Worm (Caenorhabditis elegans) whole organism, midembryonic: Measurements from ENCODE around the gene C50D2.1.

ENCODE experiments used
- T22C8.4 ChIP-seq: fragments of 200-800 bp; sonication (Bioruptor generic); IDR thresholded peaks from 2 replicates; pipeline ENCODE4 v1.3.6; 2022; ENCODE audit warnings: missing genetic modification characterization, missing compliant biosample characterization
- cog-1 ChIP-seq: sonication (generic microtip); optimal IDR thresholded peaks from 2 replicates; lab custom pipeline; 2016; ENCODE audit warnings: missing genetic modification characterization, missing compliant biosample characterization
- flt-1 ChIP-seq: fragments of 200-800 bp; sonication (Bioruptor generic); IDR thresholded peaks from 2 replicates; pipeline ENCODE4 v1.3.6; 2022; ENCODE audit warnings: missing genetic modification characterization, missing compliant biosample characterization
- klf-2 ChIP-seq: fragments of 200-800 bp; sonication (Bioruptor generic); conservative IDR thresholded peaks from 2 replicates; pipeline ENCODE4 v1.3.6; 2022; ENCODE audit warnings: missing genetic modification reagents, missing genetic modification characterization, missing compliant biosample characterization
- med-1 ChIP-seq: sonication (generic microtip); optimal IDR thresholded peaks from 2 replicates; lab custom pipeline; 2017; ENCODE audit warnings: missing genetic modification characterization, mild to moderate bottlenecking, missing compliant biosample characterization, antibody characterized with exemption, missing genetic modification reagents; ENCODE audit not compliant: insufficient read depth
- ref-1 ChIP-seq: fragments of 200-800 bp; sonication (Bioruptor generic); conservative IDR thresholded peaks from 2 replicates; pipeline ENCODE4 v1.3.6; 2022; ENCODE audit warnings: missing genetic modification reagents, missing genetic modification characterization, missing compliant biosample characterization
- tab-1 ChIP-seq: fragments of 200-800 bp; sonication (Bioruptor generic); IDR thresholded peaks from 2 replicates; pipeline ENCODE4 v1.3.6; 2022; ENCODE audit warnings: missing genetic modification characterization, missing compliant biosample characterization
- ztf-23 ChIP-seq: fragments of 200-800 bp; sonication (Bioruptor generic); IDR thresholded peaks from 2 replicates; pipeline ENCODE4 v1.3.6; 2022; ENCODE audit warnings: missing genetic modification reagents, missing genetic modification characterization, missing compliant biosample characterization
- ztf-29 ChIP-seq: fragments of 200-800 bp; sonication (Bioruptor generic); IDR thresholded peaks from 2 replicates; pipeline ENCODE4 v1.3.6; 2022; ENCODE audit warnings: missing genetic modification reagents, missing genetic modification characterization, missing compliant biosample characterization

Gene C50D2.1

ce11 chrII:128929-129328 lies 17.6 kb downstream of the C50D2.1 start, which contains the start of gene srd-3:
Gene srd-3 (minus strand): TSS chrII:129029.
- TF ChIP-seq klf-2 (GFP tag; lab: Robert Waterston, UW) (no peak), T22C8.4 (GFP tag; lab: Robert Waterston, UW) (no peak)

- TF ChIP-seq flt-1 (GFP tag; lab: Robert Waterston, UW) = no peak
- TF ChIP-seq ztf-23 (GFP tag; lab: Robert Waterston, UW) = no peak
- no peak for TF ChIP-seq med-1 (GFP tag; lab: Kevin White, UChicago)
- no peak for TF ChIP-seq klf-2 (GFP tag; lab: Robert Waterston, UW)
- TF ChIP-seq ref-1 (GFP tag; lab: Robert Waterston, UW) = no peak
- no peak for TF ChIP-seq ztf-29 (GFP tag; lab: Robert Waterston, UW)
- no peak for TF ChIP-seq tab-1 (GFP tag; lab: Robert Waterston, UW)
- TF ChIP-seq cog-1 (tag; lab: Kevin White, UChicago) = no peak
- TF ChIP-seq T22C8.4 (GFP tag; lab: Robert Waterston, UW) = no peak
These were observed 18.4 kb downstream of the C50D2.1 start for ce11 chrII:129770-130169.

- TF ChIP-seq ztf-23 (GFP tag; lab: Robert Waterston, UW) = no peak
- TF ChIP-seq ztf-29 (GFP tag; lab: Robert Waterston, UW) = no peak
- no peak for TF ChIP-seq med-1 (GFP tag; lab: Kevin White, UChicago)
- TF ChIP-seq cog-1 (tag; lab: Kevin White, UChicago) = no peak
- no peak for TF ChIP-seq tab-1 (GFP tag; lab: Robert Waterston, UW)
- TF ChIP-seq flt-1 (GFP tag; lab: Robert Waterston, UW) = no peak
- TF ChIP-seq T22C8.4 (GFP tag; lab: Robert Waterston, UW) = no peak
- no peak for TF ChIP-seq klf-2 (GFP tag; lab: Robert Waterston, UW)
- no peak for TF ChIP-seq ref-1 (GFP tag; lab: Robert Waterston, UW)
These were observed 22.3 kb downstream of the C50D2.1 start, which contains the start of gene cwn-1 for ce11 chrII:133548-134275. Gene cwn-1 (minus strand): TSS chrII:133598.

ce11 chrII:135166-135565 lies 23.8 kb downstream of the C50D2.1 start, which contains the start of gene K10B4.1:
Gene K10B4.1 (plus strand): TSS chrII:135466.
- TF ChIP-seq ref-1 (GFP tag; lab: Robert Waterston, UW) (no peak), klf-2 (GFP tag; lab: Robert Waterston, UW) (no peak), med-1 (GFP tag; lab: Kevin White, UChicago) (no peak), cog-1 (tag; lab: Kevin White, UChicago) (no peak), flt-1 (GFP tag; lab: Robert Waterston, UW) (no peak), T22C8.4 (GFP tag; lab: Robert Waterston, UW) (no peak), tab-1 (GFP tag; lab: Robert Waterston, UW) (no peak), ztf-29 (GFP tag; lab: Robert Waterston, UW) (no peak), ztf-23 (GFP tag; lab: Robert Waterston, UW) (no peak)

- no peak for TF ChIP-seq flt-1 (GFP tag; lab: Robert Waterston, UW)
- TF ChIP-seq cog-1 (tag; lab: Kevin White, UChicago) = no peak
- no peak for TF ChIP-seq ref-1 (GFP tag; lab: Robert Waterston, UW)
- TF ChIP-seq ztf-29 (GFP tag; lab: Robert Waterston, UW) = no peak
- no peak for TF ChIP-seq tab-1 (GFP tag; lab: Robert Waterston, UW)
- TF ChIP-seq med-1 (GFP tag; lab: Kevin White, UChicago) = no peak
- no peak for TF ChIP-seq T22C8.4 (GFP tag; lab: Robert Waterston, UW)
- TF ChIP-seq klf-2 (GFP tag; lab: Robert Waterston, UW) = no peak
- no peak for TF ChIP-seq ztf-23 (GFP tag; lab: Robert Waterston, UW)
These were observed 35.6 kb downstream of the C50D2.1 start, which contains the start of gene T25D3.4 for ce11 chrII:146933-147332. Gene T25D3.4 (plus strand): TSS chrII:147233.

- TF ChIP-seq ztf-23 (GFP tag; lab: Robert Waterston, UW) (no peak), tab-1 (GFP tag; lab: Robert Waterston, UW) (no peak), ztf-29 (GFP tag; lab: Robert Waterston, UW) (no peak), cog-1 (tag; lab: Kevin White, UChicago) (no peak), T22C8.4 (GFP tag; lab: Robert Waterston, UW) (no peak), ref-1 (GFP tag; lab: Robert Waterston, UW) (no peak), med-1 (GFP tag; lab: Kevin White, UChicago) (no peak), klf-2 (GFP tag; lab: Robert Waterston, UW) (no peak), flt-1 (GFP tag; lab: Robert Waterston, UW) (no peak)
These were observed 40.1 kb downstream of the C50D2.1 start for ce11 chrII:151495-151894.

- no peak for TF ChIP-seq ztf-29 (GFP tag; lab: Robert Waterston, UW)
- no peak for TF ChIP-seq tab-1 (GFP tag; lab: Robert Waterston, UW)
- no peak for TF ChIP-seq med-1 (GFP tag; lab: Kevin White, UChicago)
- no peak for TF ChIP-seq ztf-23 (GFP tag; lab: Robert Waterston, UW)
- no peak for TF ChIP-seq klf-2 (GFP tag; lab: Robert Waterston, UW)
- TF ChIP-seq cog-1 (tag; lab: Kevin White, UChicago) = no peak
- no peak for TF ChIP-seq T22C8.4 (GFP tag; lab: Robert Waterston, UW)
- TF ChIP-seq flt-1 (GFP tag; lab: Robert Waterston, UW) = no peak
- no peak for TF ChIP-seq ref-1 (GFP tag; lab: Robert Waterston, UW)
These were observed 40.9 kb downstream of the C50D2.1 start, which contains the start of gene T25D3.3 for ce11 chrII:152283-152682. Gene T25D3.3 (plus strand): TSS chrII:152583.

ce11 chrII:155904-156303 lies 44.5 kb downstream of the C50D2.1 start, which contains the start of gene mrpl-28:
Gene mrpl-28 (minus strand): TSS chrII:156009.
- TF ChIP-seq klf-2 (GFP tag; lab: Robert Waterston, UW) = no peak
- TF ChIP-seq tab-1 (GFP tag; lab: Robert Waterston, UW) = no peak
- TF ChIP-seq flt-1 (GFP tag; lab: Robert Waterston, UW) = no peak
- 0 out of 2 replicates have a peak, but pooled peaks have one; percentile 28 for TF ChIP-seq T22C8.4 (GFP tag; lab: Robert Waterston, UW)
- no peak for TF ChIP-seq ztf-29 (GFP tag; lab: Robert Waterston, UW)
- no peak for TF ChIP-seq ref-1 (GFP tag; lab: Robert Waterston, UW)
- peak; percentile 23 for TF ChIP-seq cog-1 (tag; lab: Kevin White, UChicago)
- 0 out of 2 replicates have a peak, but pooled peaks have one; percentile 25 for TF ChIP-seq ztf-23 (GFP tag; lab: Robert Waterston, UW)
- no peak for TF ChIP-seq med-1 (GFP tag; lab: Kevin White, UChicago)
